Fruit fly (Drosophila melanogaster): ENCODE measurements around the gene Pbp95.

DNA sequence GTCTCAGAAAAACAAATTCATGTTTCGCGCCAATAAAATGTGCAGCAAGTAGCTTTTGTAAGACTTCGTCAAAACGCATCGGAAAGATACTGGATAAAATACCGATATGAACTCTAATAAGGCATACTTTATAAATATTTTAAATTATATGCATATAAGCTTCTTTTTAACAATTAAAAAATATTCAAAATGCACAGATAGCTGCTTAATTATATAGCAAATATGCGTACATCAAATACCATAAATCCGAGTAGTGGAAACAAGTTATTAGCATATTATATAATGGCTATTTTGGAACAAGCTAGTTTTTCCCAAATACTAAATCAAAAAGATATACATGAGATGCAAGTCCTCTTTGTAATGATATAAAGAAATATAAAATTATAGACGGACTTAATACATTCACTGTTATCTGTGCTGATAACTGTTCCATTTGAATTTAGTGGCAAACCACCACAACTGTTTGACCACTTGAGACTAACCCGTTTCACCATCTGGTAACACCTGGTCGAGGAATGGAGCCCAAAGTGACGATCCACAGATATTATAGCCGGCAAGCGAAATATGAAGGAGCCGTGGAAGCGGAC lies 14.0 kb upstream of the Pbp95 start, which contains the start of gene PIG-H:
- no peak for TF ChIP-seq Pif1B (GFP tag; optimal IDR thresholded peaks at IDR 0.05)
- TF ChIP-seq Snoo (tag; optimal IDR thresholded peaks at IDR 0.05), result no peak
- TF ChIP-seq Pif1A (GFP tag; optimal IDR thresholded peaks at IDR 0.05), result no peak
- no peak for TF ChIP-seq CG10348 (GFP tag; IDR thresholded peaks at IDR 0.05)
- TF ChIP-seq CG9948 (tag; optimal IDR thresholded peaks at IDR 0.05), result no peak
- no peak for TF ChIP-seq CG14655 (GFP tag; optimal IDR thresholded peaks at IDR 0.05)
- no peak for TF ChIP-seq gl (tag; optimal IDR thresholded peaks at IDR 0.05)
- TF ChIP-seq Ets98B (GFP tag; IDR thresholded peaks at IDR 0.05), result no peak
- no peak for TF ChIP-seq CG4496 (GFP tag; IDR thresholded peaks at IDR 0.05)
- no peak for TF ChIP-seq CG13204 (GFP tag; optimal IDR thresholded peaks at IDR 0.05)
- no peak for TF ChIP-seq CG32121 (GFP tag; IDR thresholded peaks at IDR 0.05)
- no peak for TF ChIP-seq CG8301 (tag; optimal IDR thresholded peaks at IDR 0.05)

Data from whole organism, pupa.